Worm (Caenorhabditis elegans) whole organism, young adult: ENCODE data around the gene crn-6.

Experiments used
- D2030.7 ChIP-seq: fragments of 200-800 bp; sonication (Bioruptor generic); IDR thresholded peaks from 2 replicates; pipeline ENCODE4 v1.3.6; 2022; ENCODE audit warnings: missing genetic modification reagents, missing genetic modification characterization, missing compliant biosample characterization
- F55B11.4 ChIP-seq: sonication (generic microtip); optimal IDR thresholded peaks from 2 replicates; lab custom pipeline; 2016; ENCODE audit warnings: missing compliant biosample characterization, missing genetic modification characterization, borderline replicate concordance; ENCODE audit not compliant: insufficient read depth
- ama-1 ChIP-seq, 3 experiments: fragments of 150-350 bp in 1 of 3; sonication (generic microtip) in 2 of 3; optimal IDR thresholded peaks; 2 replicates each; lab custom pipeline; 2014 to 2018; ENCODE audit warnings: missing biosample characterization in 2 of 3, missing genetic modification characterization in 2 of 3, missing genetic modification reagents in 2 of 3
- hmg-20 ChIP-seq: fragments of 200-800 bp; sonication (Bioruptor generic); IDR thresholded peaks from 2 replicates; pipeline ENCODE4 v1.3.6; 2022; ENCODE audit warnings: missing genetic modification reagents, missing genetic modification characterization, missing compliant biosample characterization
- pha-4 ChIP-seq: fragments of 150-350 bp; sonication (generic microtip); optimal IDR thresholded peaks from 2 replicates; lab custom pipeline; 2014; ENCODE audit warnings: missing biosample characterization, missing genetic modification reagents, missing genetic modification characterization
- snpc-3.4 ChIP-seq: sonication (generic microtip); optimal IDR thresholded peaks from 2 replicates; lab custom pipeline; 2017; ENCODE audit warnings: missing genetic modification characterization, mild to moderate bottlenecking, missing compliant biosample characterization, antibody characterized with exemption, moderate library complexity, missing genotype, missing genetic modification reagents
- snpc-4 ChIP-seq, 5 experiments: fragments of 150-350 bp in 1 of 5; sonication (generic microtip) in 4 of 5; optimal IDR thresholded peaks; 2 replicates each; lab custom pipeline; 2014 to 2018; ENCODE audit warnings: missing genetic modification characterization in 5 of 5, missing biosample characterization in 3 of 5, antibody characterized with exemption in 2 of 5, mild to moderate bottlenecking in 2 of 5, missing compliant biosample characterization in 2 of 5, missing genotype in 2 of 5, moderate library complexity in 2 of 5, missing genetic modification reagents in 1 of 5
- somi-1 ChIP-seq: fragments of 200-800 bp; sonication (Bioruptor generic); optimal IDR thresholded peaks from 2 replicates; lab custom pipeline; 2018; ENCODE audit warnings: mild to moderate bottlenecking, missing genetic modification characterization, missing compliant biosample characterization

DNA sequence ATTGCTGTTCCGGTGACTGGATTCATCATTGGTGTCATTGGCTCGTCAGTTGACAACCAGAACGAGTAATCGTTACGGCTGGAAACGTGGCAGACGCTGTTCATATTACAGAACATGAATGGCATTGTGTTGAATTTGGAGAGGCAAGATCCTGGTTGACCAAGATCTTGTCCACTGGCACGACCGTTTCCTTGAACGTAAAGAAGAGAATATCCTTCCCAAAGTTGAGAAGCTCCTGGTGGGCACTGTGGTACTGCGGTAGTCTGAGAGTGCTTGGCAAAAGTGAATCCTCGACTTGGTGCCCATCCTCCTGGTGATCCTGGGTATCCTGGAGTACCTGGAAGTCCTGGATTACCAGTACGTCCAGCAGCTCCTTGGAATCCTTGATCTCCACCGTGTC is 29.1 kb upstream of the crn-6 start:
- no peak for TF ChIP-seq somi-1
- TF ChIP-seq F55B11.4 (tag; lab: Kevin White, UChicago), result no peak
- no peak for TF ChIP-seq ama-1 (optimal IDR thresholded peaks at IDR 0.05; lab: Kevin White, UChicago)
- TF ChIP-seq ama-1 (GFP tag; optimal IDR thresholded peaks at IDR 0.05; lab: Kevin White, UChicago), result no peak
- TF ChIP-seq snpc-4 (GFP tag; optimal IDR thresholded peaks at IDR 0.05; lab: Kevin White, UChicago), result no peak
- no peak for TF ChIP-seq snpc-4 (tag; optimal IDR thresholded peaks at IDR 0.05; lab: Kevin White, UChicago)
- no peak for TF ChIP-seq D2030.7
- TF ChIP-seq hmg-20 (GFP tag; lab: Robert Waterston, UW), result no peak
- no peak for TF ChIP-seq snpc-3.4 (tag; lab: Kevin White, UChicago)
- no peak for TF ChIP-seq pha-4 (tag; lab: Kevin White, UChicago)
